Fruit fly (Drosophila melanogaster) S2 (cell line): ENCODE data around the gene CG17202.
"Not testable (repeated sequence)": the region's sequence is repeated elsewhere in the genome, so short reads cannot be mapped to it uniquely, and the experiment has no call there.

Source experiments
- CG8478 ChIP-seq: fragments of >200 bp; optimal IDR thresholded peaks from 2 replicates; lab custom pipeline; 2018
- CTCF ChIP-seq, 2 experiments: fragments of >200 bp; optimal IDR thresholded peaks; 2 replicates each; lab custom pipeline; 2018

- not testable (repeated sequence) for TF ChIP-seq CG8478 (lab: Kevin White, UChicago); CTCF (optimal IDR thresholded peaks at IDR 0.05; lab: Kevin White, UChicago)
These were observed 42.6 kb downstream of the CG17202 start, which contains the start of gene CG5608 for dm6 chr3R:12465198-12465597.
